Fruit fly (Drosophila melanogaster) whole organism, embryonic: ENCODE results near the gene CG4313.
A peak's percentile ranks its signal among the peaks of the same experiment; 100 is the strongest.

Source experiments
- B-H1 ChIP-seq: fragments of 200-800 bp; sonication (Bioruptor generic); IDR thresholded peaks from 3 replicates; pipeline ENCODE4 v1.3.6; 2022; ENCODE audit warnings: missing biosample characterization, missing genetic modification characterization
- B-H2 ChIP-seq: fragments of 200-800 bp; sonication (Bioruptor generic); optimal IDR thresholded peaks from 2 replicates; lab custom pipeline; 2018; ENCODE audit warnings: missing biosample characterization, mild to moderate bottlenecking, missing genetic modification characterization
- CG10209 ChIP-seq: fragments of 200-800 bp; sonication (Bioruptor generic); optimal IDR thresholded peaks from 3 replicates; lab custom pipeline; 2017; ENCODE audit warnings: missing biosample characterization, mild to moderate bottlenecking, missing genetic modification characterization, missing genetic modification reagents
- CG10431 ChIP-seq: fragments of 200-800 bp; sonication (Bioruptor generic); optimal IDR thresholded peaks from 3 replicates; lab custom pipeline; 2018; ENCODE audit warnings: missing biosample characterization, mild to moderate bottlenecking, missing genetic modification characterization
- CG10979 ChIP-seq: fragments of 200-800 bp; sonication (Bioruptor generic); optimal IDR thresholded peaks from 2 replicates; lab custom pipeline; 2018; ENCODE audit warnings: missing biosample characterization, mild to moderate bottlenecking, missing genetic modification characterization, moderate library complexity
- CG12236 ChIP-seq: fragments of 200-800 bp; sonication (Bioruptor generic); optimal IDR thresholded peaks from 2 replicates; lab custom pipeline; 2016; ENCODE audit warnings: missing biosample characterization, missing genetic modification characterization
- CG13775 ChIP-seq: fragments of 200-800 bp; sonication (Bioruptor generic); optimal IDR thresholded peaks from 3 replicates; lab custom pipeline; 2017; ENCODE audit warnings: missing biosample characterization, mild to moderate bottlenecking, missing genetic modification characterization
- CG15011 ChIP-seq: fragments of 200-800 bp; sonication (Bioruptor generic); optimal IDR thresholded peaks from 3 replicates; lab custom pipeline; 2018; ENCODE audit warnings: missing biosample characterization, mild to moderate bottlenecking, missing genetic modification characterization
- CG17829 ChIP-seq: fragments of 200-800 bp; optimal IDR thresholded peaks from 2 replicates; lab custom pipeline; 2019; ENCODE audit warnings: missing biosample characterization, mild to moderate bottlenecking, missing genetic modification characterization, moderate library complexity
- CG1792 ChIP-seq: fragments of 200-800 bp; sonication (Bioruptor generic); optimal IDR thresholded peaks from 2 replicates; lab custom pipeline; 2016; ENCODE audit warnings: missing biosample characterization, missing genetic modification characterization
- CG2116 ChIP-seq: fragments of 200-800 bp; sonication (Bioruptor generic); optimal IDR thresholded peaks from 3 replicates; lab custom pipeline; 2018; ENCODE audit warnings: missing biosample characterization, mild to moderate bottlenecking, missing genetic modification characterization
- CG3065 ChIP-seq: fragments of 200-800 bp; sonication (Bioruptor generic); optimal IDR thresholded peaks from 2 replicates; lab custom pipeline; 2016; ENCODE audit warnings: missing biosample characterization, missing genetic modification characterization
- CG3407 ChIP-seq: fragments of 200-800 bp; sonication (Bioruptor generic); optimal IDR thresholded peaks from 2 replicates; lab custom pipeline; 2018; ENCODE audit warnings: missing biosample characterization, mild to moderate bottlenecking, missing genetic modification characterization
- CG6654 ChIP-seq: fragments of 200-800 bp; sonication (Bioruptor generic); optimal IDR thresholded peaks from 2 replicates; lab custom pipeline; 2017; ENCODE audit warnings: missing biosample characterization, mild to moderate bottlenecking, missing genetic modification characterization
- CG6791 ChIP-seq: fragments of 200-800 bp; sonication (Bioruptor generic); IDR thresholded peaks from 3 replicates; pipeline ENCODE4 v1.3.6; 2022; ENCODE audit warnings: missing biosample characterization, missing genetic modification characterization; ENCODE audit not compliant: partially characterized antibody
- CG7556 ChIP-seq: fragments of 200-800 bp; sonication (Bioruptor generic); optimal IDR thresholded peaks from 2 replicates; lab custom pipeline; 2017; ENCODE audit warnings: missing biosample characterization, mild to moderate bottlenecking, missing genetic modification characterization
- CG8281 ChIP-seq: fragments of 200-800 bp; sonication (Bioruptor generic); optimal IDR thresholded peaks from 2 replicates; lab custom pipeline; 2018; ENCODE audit warnings: missing biosample characterization, mild to moderate bottlenecking, missing genetic modification characterization, moderate library complexity
- CG8290 ChIP-seq, 3 experiments: fragments of 200-800 bp; sonication (Bioruptor generic); optimal IDR thresholded peaks; 2 replicates each; lab custom pipeline; 2016 to 2019; ENCODE audit warnings: missing biosample characterization in 3 of 3, missing genetic modification characterization in 3 of 3, mild to moderate bottlenecking in 2 of 3, moderate library complexity in 1 of 3
- HmgD ChIP-seq: fragments of 200-800 bp; sonication (Bioruptor generic); optimal IDR thresholded peaks from 3 replicates; lab custom pipeline; 2016; ENCODE audit warnings: missing biosample characterization, missing genetic modification characterization
- Hmx ChIP-seq: fragments of 200-800 bp; sonication (Bioruptor generic); optimal IDR thresholded peaks from 2 replicates; lab custom pipeline; 2016; ENCODE audit warnings: missing biosample characterization, missing genetic modification characterization
- Hr78 ChIP-seq, 2 experiments: fragments of 200-800 bp in 1 of 2; fragments of >200 bp in 1 of 2; sonication (Bioruptor generic) in 1 of 2; optimal IDR thresholded peaks; 2 replicates each; lab custom pipeline; 2017 to 2019; ENCODE audit warnings: missing biosample characterization in 2 of 2, missing genetic modification characterization in 2 of 2, mild to moderate bottlenecking in 1 of 2, moderate library complexity in 1 of 2
- Hsf ChIP-seq: fragments of 200-800 bp; sonication (Bioruptor generic); optimal IDR thresholded peaks from 3 replicates; lab custom pipeline; 2016; ENCODE audit warnings: missing biosample characterization, missing genetic modification characterization
- Myb ChIP-seq: fragments of 200-800 bp; sonication (Bioruptor generic); optimal IDR thresholded peaks from 2 replicates; lab custom pipeline; 2016; ENCODE audit warnings: missing biosample characterization, missing genetic modification characterization
- Optix ChIP-seq: fragments of 200-800 bp; sonication (Bioruptor generic); IDR thresholded peaks from 3 replicates; pipeline ENCODE4 v1.3.6; 2022; ENCODE audit warnings: missing biosample characterization, missing genetic modification characterization
- Sin3A ChIP-seq: fragments of >200 bp; optimal IDR thresholded peaks from 2 replicates; lab custom pipeline; 2018
- TFAM ChIP-seq: fragments of 200-800 bp; sonication (Bioruptor generic); optimal IDR thresholded peaks from 2 replicates; lab custom pipeline; 2017; ENCODE audit warnings: missing biosample characterization, missing genetic modification characterization, inconsistent platforms
- Usf ChIP-seq: fragments of 200-800 bp; sonication (Bioruptor generic); optimal IDR thresholded peaks from 2 replicates; lab custom pipeline; 2017; ENCODE audit warnings: missing genotype, missing biosample characterization, missing genetic modification characterization
- ac ChIP-seq: fragments of 200-800 bp; sonication (Bioruptor generic); optimal IDR thresholded peaks from 3 replicates; lab custom pipeline; 2017; ENCODE audit warnings: missing biosample characterization, mild to moderate bottlenecking, missing genetic modification characterization
- al ChIP-seq: fragments of 200-800 bp; sonication (Bioruptor generic); IDR thresholded peaks from 2 replicates; pipeline ENCODE4 v1.3.6; 2022; ENCODE audit warnings: missing biosample characterization, missing genetic modification characterization
- az2 ChIP-seq: fragments of 200-800 bp; sonication (Bioruptor generic); optimal IDR thresholded peaks from 3 replicates; lab custom pipeline; 2016; ENCODE audit warnings: missing biosample characterization, missing genetic modification characterization
- dimm ChIP-seq: fragments of 200-800 bp; sonication (Bioruptor generic); IDR thresholded peaks from 2 replicates; pipeline ENCODE4 v1.3.6; 2022; ENCODE audit warnings: missing biosample characterization, missing genetic modification characterization
- dysf ChIP-seq: fragments of 200-800 bp; sonication (Bioruptor generic); IDR thresholded peaks from 3 replicates; pipeline ENCODE4 v1.3.6; 2022; ENCODE audit warnings: missing biosample characterization, missing genetic modification characterization
- eyg ChIP-seq: fragments of 200-800 bp; sonication (Bioruptor generic); optimal IDR thresholded peaks from 3 replicates; lab custom pipeline; 2016; ENCODE audit warnings: missing biosample characterization, missing genetic modification characterization
- gcm2 ChIP-seq: fragments of 200-800 bp; sonication (Bioruptor generic); optimal IDR thresholded peaks from 2 replicates; lab custom pipeline; 2016; ENCODE audit warnings: missing biosample characterization, missing genetic modification characterization
- gsb ChIP-seq: fragments of 200-800 bp; sonication (Bioruptor generic); IDR thresholded peaks from 2 replicates; pipeline ENCODE4 v1.3.6; 2022; ENCODE audit warnings: missing biosample characterization, missing genetic modification characterization
- ham ChIP-seq: fragments of 200-800 bp; sonication (Bioruptor generic); IDR thresholded peaks from 2 replicates; pipeline ENCODE4 v1.3.6; 2022; ENCODE audit warnings: missing biosample characterization, missing genetic modification characterization
- hb ChIP-seq: fragments of 200-800 bp; sonication (Bioruptor generic); IDR thresholded peaks from 3 replicates; pipeline ENCODE4 v1.3.6; 2022; ENCODE audit warnings: missing biosample characterization, missing genetic modification characterization; ENCODE audit not compliant: partially characterized antibody
- hbn ChIP-seq: fragments of 200-800 bp; sonication (Bioruptor generic); IDR thresholded peaks from 2 replicates; pipeline ENCODE4 v1.3.6; 2022; ENCODE audit warnings: missing biosample characterization, missing genetic modification characterization; ENCODE audit not compliant: partially characterized antibody
- kay ChIP-seq: fragments of 200-800 bp; sonication (Bioruptor generic); optimal IDR thresholded peaks from 2 replicates; lab custom pipeline; 2016; ENCODE audit warnings: missing biosample characterization, missing genetic modification characterization
- nom ChIP-seq: fragments of 200-800 bp; sonication (Bioruptor generic); optimal IDR thresholded peaks from 2 replicates; lab custom pipeline; 2017; ENCODE audit warnings: missing biosample characterization, missing genetic modification characterization, mild to moderate bottlenecking, moderate library complexity, missing genetic modification reagents
- otp ChIP-seq: fragments of 200-800 bp; sonication (Bioruptor generic); IDR thresholded peaks from 3 replicates; pipeline ENCODE4, ENCODE4 v1.3.6; 2022; ENCODE audit warnings: missing biosample characterization, missing genetic modification characterization
- sc ChIP-seq, 3 experiments: fragments of >200 bp in 2 of 3; fragments of 200-800 bp in 1 of 3; sonication (Bioruptor generic) in 1 of 3; optimal IDR thresholded peaks; 2 replicates in 2 of 3; 3 replicates in 1 of 3; lab custom pipeline; 2017; ENCODE audit warnings: mild to moderate bottlenecking in 1 of 3, missing biosample characterization in 1 of 3, missing genetic modification characterization in 1 of 3, missing genetic modification reagents in 1 of 3
- sob ChIP-seq: fragments of 200-800 bp; sonication (Bioruptor generic); IDR thresholded peaks from 2 replicates; pipeline ENCODE4 v1.3.6; 2022; ENCODE audit warnings: missing biosample characterization, missing genetic modification characterization
- sqz ChIP-seq: fragments of 200-800 bp; sonication (Bioruptor generic); optimal IDR thresholded peaks from 3 replicates; lab custom pipeline; 2018; ENCODE audit warnings: missing biosample characterization, mild to moderate bottlenecking, missing genetic modification characterization
- stc ChIP-seq: fragments of 200-800 bp; sonication (Bioruptor generic); IDR thresholded peaks from 2 replicates; pipeline ENCODE4 v1.3.6; 2022; ENCODE audit warnings: missing biosample characterization, missing genetic modification characterization
- tap ChIP-seq: fragments of 200-800 bp; optimal IDR thresholded peaks from 3 replicates; lab custom pipeline; 2019; ENCODE audit warnings: missing biosample characterization, mild to moderate bottlenecking, missing genetic modification characterization, moderate library complexity
- tin ChIP-seq: fragments of 200-800 bp; sonication (Bioruptor generic); optimal IDR thresholded peaks from 3 replicates; lab custom pipeline; 2016; ENCODE audit warnings: missing biosample characterization, missing genetic modification characterization
- trh ChIP-seq: fragments of 200-800 bp; sonication (Bioruptor generic); optimal IDR thresholded peaks from 2 replicates; lab custom pipeline; 2016; ENCODE audit warnings: missing biosample characterization, missing genetic modification characterization
- wek ChIP-seq: fragments of 200-800 bp; sonication (Bioruptor generic); optimal IDR thresholded peaks from 3 replicates; lab custom pipeline; 2018; ENCODE audit warnings: missing biosample characterization, mild to moderate bottlenecking, missing genetic modification characterization, moderate library complexity
- zfh1 ChIP-seq: fragments of 200-800 bp; sonication (Bioruptor generic); IDR thresholded peaks from 3 replicates; pipeline ENCODE4 v1.3.6; 2022; ENCODE audit warnings: missing biosample characterization, missing genetic modification characterization

Gene CG4313

DNA sequence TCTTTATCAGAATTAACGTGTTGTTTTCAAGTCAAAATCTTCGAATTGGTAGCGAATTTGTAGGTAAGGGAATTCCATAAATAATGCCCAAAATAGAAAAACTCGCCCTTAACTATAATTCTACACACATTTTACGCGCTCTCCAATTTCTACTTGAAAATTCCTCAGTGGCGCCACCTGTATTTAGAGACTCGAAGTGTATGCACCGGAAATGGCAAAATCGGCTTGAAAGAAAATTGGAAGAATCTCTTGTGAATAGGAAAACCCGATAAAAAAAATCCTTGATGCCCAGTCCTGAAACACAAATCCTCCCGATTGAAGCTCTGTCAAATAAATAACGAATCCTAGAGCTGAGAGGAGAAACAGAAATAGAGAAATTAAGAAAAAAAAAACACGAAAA is 35.8 kb upstream of the CG4313 start (continued):
- TF ChIP-seq tin (GFP tag; lab: Kevin White, UChicago) (peak; percentile 64), ham (GFP tag; lab: Robert Waterston, UW) (no peak), CG8290 (GFP tag; optimal IDR thresholded peaks at IDR 0.05; lab: Kevin White, UChicago) (peak; percentile 83), CG8290 (tag; optimal IDR thresholded peaks at IDR 0.05; lab: Kevin White, UChicago) (peak in 1 of 2 experiments; percentile 72), dysf (peak; percentile 46; the same call in 1 of the 3 replicates), B-H1 (peak; percentile 40; the same call in 1 of the 3 replicates), ac (peak; percentile 58), otp (GFP tag; lab: Robert Waterston, UW) (peak; percentile 73), gcm2 (GFP tag; lab: Kevin White, UChicago) (no peak), Usf (GFP tag; lab: Kevin White, UChicago) (no peak), az2 (GFP tag; lab: Kevin White, UChicago) (peak; percentile 48), stc (GFP tag; lab: Robert Waterston, UW) (peak; percentile 60), Hr78 (GFP tag; optimal IDR thresholded peaks at IDR 0.05; lab: Kevin White, UChicago) (no peak), Myb (GFP tag; lab: Kevin White, UChicago) (peak; percentile 44), HmgD (peak; percentile 48), Sin3A (lab: Kevin White, UChicago) (no peak), CG10209 (GFP tag; lab: Kevin White, UChicago) (peak; percentile 54), CG15011 (GFP tag; lab: Kevin White, UChicago) (peak; percentile 65), B-H2 (GFP tag; lab: Kevin White, UChicago) (peak; percentile 75), CG2116 (GFP tag; lab: Kevin White, UChicago) (peak; percentile 71), zfh1 (peak; percentile 72), trh (GFP tag; lab: Kevin White, UChicago) (peak; percentile 26), hbn (GFP tag; lab: Robert Waterston, UW) (no peak), gsb (GFP tag; lab: Robert Waterston, UW) (peak; percentile 39; the same call in 1 of the 2 replicates), dimm (GFP tag; lab: Robert Waterston, UW) (no peak), sqz (GFP tag; lab: Kevin White, UChicago) (peak; percentile 74), Hmx (GFP tag; lab: Kevin White, UChicago) (no peak), eyg (GFP tag; lab: Kevin White, UChicago) (peak; percentile 55), CG8281 (tag; lab: Kevin White, UChicago) (peak; percentile 28), sc (optimal IDR thresholded peaks at IDR 0.05; lab: Kevin White, UChicago) (no peak), sc (GFP tag; optimal IDR thresholded peaks at IDR 0.05; lab: Kevin White, UChicago) (peak; percentile 64), CG12236 (GFP tag; lab: Kevin White, UChicago) (peak; percentile 66), nom (peak; percentile 39), wek (GFP tag; lab: Kevin White, UChicago) (peak; percentile 88), CG3065 (peak; percentile 56), CG6654 (GFP tag; lab: Kevin White, UChicago) (peak; percentile 39), Optix (GFP tag; lab: Robert Waterston, UW) (peak; percentile 53; the same call in 2 of the 3 replicates), CG7556 (GFP tag; lab: Kevin White, UChicago) (no peak), TFAM (no peak), CG10979 (tag; lab: Kevin White, UChicago) (peak; percentile 57), CG17829 (peak; percentile 62), CG1792 (GFP tag; lab: Kevin White, UChicago) (peak; percentile 41), kay (no peak), CG10431 (GFP tag; lab: Kevin White, UChicago) (peak; percentile 75), tap (tag; lab: Kevin White, UChicago) (peak; percentile 35), CG13775 (GFP tag; lab: Kevin White, UChicago) (peak; percentile 68), hb (GFP tag; lab: Robert Waterston, UW) (no peak), CG3407 (peak; percentile 22), Hsf (GFP tag; lab: Kevin White, UChicago) (peak; percentile 52), CG6791 (GFP tag; lab: Robert Waterston, UW) (0 out of 3 replicates have a peak, but pooled peaks have one; percentile 23), sob (peak; percentile 51), al (GFP tag; lab: Robert Waterston, UW) (0 out of 2 replicates have a peak, but pooled peaks have one; percentile 15)
